Fruit fly (Drosophila melanogaster) whole organism, prepupa: ENCODE results near the gene Spg7.

ENCODE experiments used
- CG15336 ChIP-seq: fragments of 200-800 bp; sonication (Bioruptor generic); IDR thresholded peaks from 2 replicates; pipeline ENCODE4 v1.3.6; 2022; ENCODE audit warnings: missing biosample characterization, missing genetic modification characterization
- CG32006 ChIP-seq: fragments of 200-800 bp; sonication (Bioruptor generic); optimal IDR thresholded peaks from 3 replicates; lab custom pipeline; 2017; ENCODE audit warnings: missing biosample characterization, mild to moderate bottlenecking, missing genetic modification characterization
- CG9139 ChIP-seq: fragments of 200-800 bp; sonication (Bioruptor generic); optimal IDR thresholded peaks from 3 replicates; lab custom pipeline; 2017; ENCODE audit warnings: missing biosample characterization, mild to moderate bottlenecking, missing genetic modification characterization
- Eip93F ChIP-seq: fragments of 200-800 bp; sonication (Bioruptor generic); optimal IDR thresholded peaks from 2 replicates; lab custom pipeline; 2016; ENCODE audit warnings: missing biosample characterization, mild to moderate bottlenecking, missing genetic modification characterization
- Ets21C ChIP-seq: fragments of 200-800 bp; sonication (Bioruptor generic); optimal IDR thresholded peaks from 3 replicates; lab custom pipeline; 2016; ENCODE audit warnings: missing biosample characterization, missing genetic modification characterization
- Gug ChIP-seq: fragments of 200-800 bp; sonication (Bioruptor generic); IDR thresholded peaks from 2 replicates; pipeline ENCODE4 v1.3.6; 2022; ENCODE audit warnings: missing biosample characterization, missing genetic modification characterization
- Lpt ChIP-seq: fragments of 200-800 bp; sonication (Bioruptor generic); optimal IDR thresholded peaks from 3 replicates; lab custom pipeline; 2016; ENCODE audit warnings: missing biosample characterization, missing genetic modification characterization
- fkh ChIP-seq: fragments of 200-800 bp; sonication (Bioruptor generic); optimal IDR thresholded peaks from 3 replicates; lab custom pipeline; 2017; ENCODE audit warnings: missing biosample characterization, mild to moderate bottlenecking, missing genetic modification characterization, moderate library complexity
- pdm3 ChIP-seq: fragments of 200-800 bp; sonication (Bioruptor generic); optimal IDR thresholded peaks from 3 replicates; lab custom pipeline; 2016; ENCODE audit warnings: missing biosample characterization, missing genetic modification characterization
- vri ChIP-seq: fragments of 200-800 bp; sonication (Bioruptor generic); optimal IDR thresholded peaks from 3 replicates; lab custom pipeline; 2016; ENCODE audit warnings: missing biosample characterization, mild to moderate bottlenecking, missing genetic modification characterization

DNA sequence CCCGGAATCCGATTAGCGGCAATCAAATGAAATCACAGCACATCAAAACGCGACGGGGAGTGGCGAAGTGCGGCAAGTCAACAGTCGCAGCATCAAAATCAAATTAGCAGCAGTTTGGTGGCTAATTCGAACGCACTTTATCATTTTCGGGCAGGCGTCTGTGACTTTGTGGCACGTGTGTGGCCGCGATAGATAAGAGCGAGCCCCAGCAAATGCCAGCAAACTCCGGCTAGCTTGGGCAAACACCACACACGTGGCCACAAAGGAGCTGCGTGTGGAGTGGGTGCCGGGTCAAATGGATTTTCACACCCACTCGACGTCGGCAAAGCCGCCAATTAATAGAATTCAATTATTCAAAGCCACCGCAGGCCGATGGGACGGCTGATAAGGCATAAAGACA lies 14.1 kb downstream of the Spg7 start:
- TF ChIP-seq Lpt (GFP tag; lab: Kevin White, UChicago) (no peak), pdm3 (GFP tag; lab: Kevin White, UChicago) (no peak), CG9139 (no peak), fkh (no peak), Ets21C (GFP tag; lab: Kevin White, UChicago) (no peak), Eip93F (no peak), CG32006 (no peak), Gug (GFP tag; lab: Robert Waterston, UW) (no peak), CG15336 (GFP tag; lab: Robert Waterston, UW) (no peak), vri (GFP tag; lab: Kevin White, UChicago) (no peak)
